Worm (Caenorhabditis elegans) whole organism, young adult: Measurements from ENCODE around the gene pdcd-2.

ENCODE experiments used
- B0019.2 ChIP-seq: fragments of 200-800 bp; sonication (Bioruptor generic); conservative IDR thresholded peaks from 2 replicates; pipeline ENCODE4 v1.3.6; 2022; ENCODE audit warnings: missing genetic modification reagents, missing genetic modification characterization, missing compliant biosample characterization
- B0336.3 ChIP-seq: fragments of 200-800 bp; sonication (Bioruptor generic); IDR thresholded peaks from 2 replicates; pipeline ENCODE4 v1.3.6; 2022; ENCODE audit warnings: missing genetic modification characterization, missing compliant biosample characterization
- D2030.7 ChIP-seq: fragments of 200-800 bp; sonication (Bioruptor generic); IDR thresholded peaks from 2 replicates; pipeline ENCODE4 v1.3.6; 2022; ENCODE audit warnings: missing genetic modification reagents, missing genetic modification characterization, missing compliant biosample characterization
- F10E7.11 ChIP-seq: sonication (generic microtip); optimal IDR thresholded peaks from 2 replicates; lab custom pipeline; 2017; ENCODE audit warnings: mild to moderate bottlenecking, missing genetic modification characterization, moderate library complexity, missing compliant biosample characterization
- F52B5.7 ChIP-seq: sonication (generic microtip); optimal IDR thresholded peaks from 2 replicates; lab custom pipeline; 2016; ENCODE audit warnings: mild to moderate bottlenecking, missing genetic modification characterization, missing compliant biosample characterization
- Y53G8AR.9 ChIP-seq: fragments of 200-800 bp; sonication (Bioruptor generic); conservative IDR thresholded peaks from 2 replicates; pipeline ENCODE4 v1.3.6; 2022; ENCODE audit warnings: missing genetic modification reagents, missing genetic modification characterization, missing compliant biosample characterization
- ZK185.1 ChIP-seq: sonication (generic microtip); optimal IDR thresholded peaks from 2 replicates; lab custom pipeline; 2016; ENCODE audit warnings: mild to moderate bottlenecking, missing genetic modification characterization, missing compliant biosample characterization; ENCODE audit not compliant: poor library complexity, severe bottlenecking
- athp-1 ChIP-seq: sonication (generic microtip); optimal IDR thresholded peaks from 2 replicates; lab custom pipeline; 2017; ENCODE audit warnings: mild to moderate bottlenecking, missing genetic modification characterization, missing compliant biosample characterization
- bed-2 ChIP-seq: fragments of 200-800 bp; sonication (Bioruptor generic); IDR thresholded peaks from 2 replicates; pipeline ENCODE4 v1.3.6; 2022; ENCODE audit warnings: missing genetic modification reagents, missing genetic modification characterization, missing compliant biosample characterization
- ccch-3 ChIP-seq: fragments of 200-800 bp; sonication (Bioruptor generic); optimal IDR thresholded peaks from 2 replicates; lab custom pipeline; 2018; ENCODE audit warnings: mild to moderate bottlenecking, missing genetic modification characterization, missing compliant biosample characterization
- cebp-1 ChIP-seq, 2 experiments: fragments of 200-800 bp in 1 of 2; sonication (Bioruptor generic) in 1 of 2; sonication (generic microtip) in 1 of 2; IDR thresholded peaks in 1 of 2; optimal IDR thresholded peaks in 1 of 2; 2 replicates each; pipeline versions ENCODE4 v1.3.6 to Lab custom; 2017 to 2022; ENCODE audit warnings: missing compliant biosample characterization in 2 of 2, missing genetic modification characterization in 2 of 2, mild to moderate bottlenecking in 1 of 2, missing genetic modification reagents in 1 of 2, moderate library complexity in 1 of 2
- cebp-2 ChIP-seq: fragments of 200-800 bp; sonication (Bioruptor generic); IDR thresholded peaks from 2 replicates; pipeline ENCODE4 v1.3.6; 2022; ENCODE audit warnings: missing genetic modification characterization, missing compliant biosample characterization
- ceh-100 ChIP-seq: fragments of 200-800 bp; sonication (Bioruptor generic); IDR thresholded peaks from 2 replicates; pipeline ENCODE4 v1.3.6; 2022; ENCODE audit warnings: missing genetic modification reagents, missing genetic modification characterization, missing compliant biosample characterization
- ceh-27 ChIP-seq: fragments of 200-800 bp; sonication (Bioruptor generic); optimal IDR thresholded peaks from 2 replicates; lab custom pipeline; 2018; ENCODE audit warnings: mild to moderate bottlenecking, missing genetic modification characterization, moderate library complexity, missing compliant biosample characterization
- ceh-40 ChIP-seq: fragments of 200-800 bp; sonication (Bioruptor generic); IDR thresholded peaks from 2 replicates; pipeline ENCODE4 v1.3.6; 2022; ENCODE audit warnings: missing genetic modification characterization, missing compliant biosample characterization
- ceh-91 ChIP-seq: fragments of 200-800 bp; sonication (Bioruptor generic); IDR thresholded peaks from 2 replicates; pipeline ENCODE4 v1.3.6; 2022; ENCODE audit warnings: missing genetic modification reagents, missing genetic modification characterization, missing compliant biosample characterization
- egrh-3 ChIP-seq: fragments of 200-800 bp; sonication (Bioruptor generic); IDR thresholded peaks from 2 replicates; pipeline ENCODE4 v1.3.6; 2022; ENCODE audit warnings: missing genetic modification reagents, missing genetic modification characterization, missing compliant biosample characterization
- ekl-4 ChIP-seq: fragments of 200-800 bp; sonication (Bioruptor generic); IDR thresholded peaks from 2 replicates; pipeline ENCODE4 v1.3.6; 2022; ENCODE audit warnings: missing genetic modification reagents, missing genetic modification characterization, missing compliant biosample characterization
- hmg-1.2 ChIP-seq: fragments of 200-800 bp; sonication (Bioruptor generic); IDR thresholded peaks from 2 replicates; pipeline ENCODE4 v1.3.6; 2022; ENCODE audit warnings: missing genetic modification reagents, missing genetic modification characterization, missing compliant biosample characterization
- hsf-1 ChIP-seq: fragments of 200-800 bp; sonication (Bioruptor generic); IDR thresholded peaks from 2 replicates; pipeline ENCODE4 v1.3.6; 2022; ENCODE audit warnings: missing genetic modification reagents, missing genetic modification characterization, missing compliant biosample characterization
- lin-26 ChIP-seq: fragments of 200-800 bp; sonication (Bioruptor generic); IDR thresholded peaks from 2 replicates; pipeline ENCODE4 v1.3.6; 2022; ENCODE audit warnings: missing genetic modification reagents, missing genetic modification characterization, missing compliant biosample characterization
- lir-1 ChIP-seq: fragments of 200-800 bp; sonication (Bioruptor generic); conservative IDR thresholded peaks from 2 replicates; pipeline ENCODE4 v1.3.6; 2022; ENCODE audit warnings: missing genetic modification reagents, missing genetic modification characterization, missing compliant biosample characterization
- madf-8 ChIP-seq: fragments of 200-800 bp; sonication (Bioruptor generic); conservative IDR thresholded peaks from 2 replicates; pipeline ENCODE4 v1.3.6; 2022; ENCODE audit warnings: missing genetic modification reagents, missing genetic modification characterization, missing compliant biosample characterization
- mel-28 ChIP-seq: sonication (generic microtip); optimal IDR thresholded peaks from 2 replicates; lab custom pipeline; 2016; ENCODE audit warnings: borderline replicate concordance, mild to moderate bottlenecking, missing genetic modification characterization, missing compliant biosample characterization
- nfya-2 ChIP-seq: fragments of 200-800 bp; sonication (Bioruptor generic); IDR thresholded peaks from 2 replicates; pipeline ENCODE4 v1.3.6; 2022; ENCODE audit warnings: missing genetic modification reagents, missing genetic modification characterization, missing compliant biosample characterization
- nhr-90 ChIP-seq: sonication (generic microtip); optimal IDR thresholded peaks from 2 replicates; lab custom pipeline; 2016; ENCODE audit warnings: missing genotype, mild to moderate bottlenecking, missing genetic modification characterization, missing compliant biosample characterization
- pbrm-1 ChIP-seq: fragments of 200-800 bp; sonication (Bioruptor generic); IDR thresholded peaks from 2 replicates; pipeline ENCODE4 v1.3.6; 2022; ENCODE audit warnings: missing genetic modification reagents, missing genetic modification characterization, missing compliant biosample characterization
- rec-8 ChIP-seq, 2 experiments: sonication (generic microtip); optimal IDR thresholded peaks; 2 replicates each; lab custom pipeline; 2016; ENCODE audit warnings: mild to moderate bottlenecking in 2 of 2, missing genetic modification characterization in 2 of 2, missing genetic modification reagents in 2 of 2, missing genotype in 2 of 2, missing biosample characterization in 1 of 2, missing compliant biosample characterization in 1 of 2, moderate library complexity in 1 of 2
- rpc-1 ChIP-seq, 2 experiments: fragments of 150-350 bp in 1 of 2; sonication (generic microtip) in 1 of 2; optimal IDR thresholded peaks; 2 replicates each; lab custom pipeline; 2014 to 2018; ENCODE audit warnings: missing biosample characterization in 1 of 2, missing genetic modification characterization in 1 of 2, missing genetic modification reagents in 1 of 2, missing genotype in 1 of 2
- sea-2 ChIP-seq: fragments of 200-800 bp; sonication (Bioruptor generic); IDR thresholded peaks from 2 replicates; pipeline ENCODE4 v1.3.6; 2022; ENCODE audit warnings: missing genetic modification characterization, missing compliant biosample characterization
- snpc-1.1 ChIP-seq: sonication (generic microtip); optimal IDR thresholded peaks from 2 replicates; lab custom pipeline; 2017; ENCODE audit warnings: missing genetic modification characterization, mild to moderate bottlenecking, missing compliant biosample characterization, antibody characterized with exemption, moderate library complexity, missing genotype, missing genetic modification reagents; ENCODE audit not compliant: insufficient read depth
- snpc-4 ChIP-seq, 5 experiments: fragments of 150-350 bp in 1 of 5; sonication (generic microtip) in 4 of 5; optimal IDR thresholded peaks; 2 replicates each; lab custom pipeline; 2014 to 2018; ENCODE audit warnings: missing genetic modification characterization in 5 of 5, missing biosample characterization in 3 of 5, antibody characterized with exemption in 2 of 5, mild to moderate bottlenecking in 2 of 5, missing compliant biosample characterization in 2 of 5, missing genotype in 2 of 5, moderate library complexity in 2 of 5, missing genetic modification reagents in 1 of 5
- somi-1 ChIP-seq: fragments of 200-800 bp; sonication (Bioruptor generic); optimal IDR thresholded peaks from 2 replicates; lab custom pipeline; 2018; ENCODE audit warnings: mild to moderate bottlenecking, missing genetic modification characterization, missing compliant biosample characterization
- unc-130 ChIP-seq: sonication (generic microtip); optimal IDR thresholded peaks from 2 replicates; lab custom pipeline; 2016; ENCODE audit warnings: missing genetic modification reagents, missing genetic modification characterization, missing compliant biosample characterization
- ztf-18 ChIP-seq: sonication (generic microtip); optimal IDR thresholded peaks from 2 replicates; lab custom pipeline; 2016; ENCODE audit warnings: missing genotype, mild to moderate bottlenecking, missing genetic modification characterization, missing compliant biosample characterization
- ztf-26 ChIP-seq: sonication (generic microtip); optimal IDR thresholded peaks from 2 replicates; lab custom pipeline; 2017; ENCODE audit warnings: missing genetic modification characterization, missing compliant biosample characterization

The pdcd-2 gene

ce11 chrIII:4449893-4450579, 32.2 kb upstream of the pdcd-2 start, which contains the start of gene ceh-43 (continued):
- peak; percentile 13 for TF ChIP-seq ceh-27
- peak; percentile 64 for TF ChIP-seq rpc-1 (optimal IDR thresholded peaks at IDR 0.05; lab: Kevin White, UChicago)
- peak; percentile 79 for TF ChIP-seq rpc-1 (tag; optimal IDR thresholded peaks at IDR 0.05; lab: Kevin White, UChicago)
- TF ChIP-seq B0019.2 (GFP tag; lab: Robert Waterston, UW), result peak; percentile 57
- peak in 1 of 2 experiments; percentile 11 for TF ChIP-seq rec-8 (tag; optimal IDR thresholded peaks at IDR 0.05; lab: Kevin White, UChicago)
- TF ChIP-seq cebp-2 (GFP tag; lab: Robert Waterston, UW), result no peak
- TF ChIP-seq pbrm-1 (GFP tag; lab: Robert Waterston, UW), result peak; percentile 60
- TF ChIP-seq egrh-3, result no peak
- TF ChIP-seq F52B5.7, result no peak
- no peak for TF ChIP-seq somi-1 (GFP tag; lab: Kevin White, UChicago)
- no peak for TF ChIP-seq Y53G8AR.9 (GFP tag; lab: Robert Waterston, UW)
- no peak for TF ChIP-seq ztf-26 (tag; lab: Kevin White, UChicago)
- no peak for TF ChIP-seq mel-28 (tag; lab: Kevin White, UChicago)
- TF ChIP-seq lir-1 (GFP tag; lab: Robert Waterston, UW), result 0 out of 2 replicates have a peak, but pooled peaks have one; percentile 24
- TF ChIP-seq F10E7.11 (tag; lab: Kevin White, UChicago), result no peak
- TF ChIP-seq sea-2, result no peak
- peak; percentile 60; the same call in 1 of the 2 replicates for TF ChIP-seq D2030.7 (GFP tag; lab: Robert Waterston, UW)
- TF ChIP-seq madf-8 (GFP tag; lab: Robert Waterston, UW), result no peak
- TF ChIP-seq athp-1 (tag; lab: Kevin White, UChicago), result no peak
- TF ChIP-seq hmg-1.2 (GFP tag; lab: Robert Waterston, UW), result peak; percentile 53
- no peak for TF ChIP-seq bed-2 (GFP tag; lab: Robert Waterston, UW)
- peak; percentile 78 for TF ChIP-seq lin-26 (GFP tag; lab: Robert Waterston, UW)
- TF ChIP-seq ZK185.1 (tag; lab: Kevin White, UChicago), result peak; percentile 20
- TF ChIP-seq ceh-100, result peak; percentile 51
- peak; percentile 36 for TF ChIP-seq ztf-18 (tag; lab: Kevin White, UChicago)
- no peak for TF ChIP-seq ccch-3 (GFP tag; lab: Kevin White, UChicago)
- no peak for TF ChIP-seq B0336.3
- no peak for TF ChIP-seq ceh-40 (GFP tag; lab: Robert Waterston, UW)
- TF ChIP-seq unc-130 (GFP tag; lab: Kevin White, UChicago), result no peak
- TF ChIP-seq cebp-1 (GFP tag; IDR thresholded peaks at IDR 0.05; lab: Robert Waterston, UW), result no peak
- peak; percentile 19 for TF ChIP-seq cebp-1 (tag; optimal IDR thresholded peaks at IDR 0.05; lab: Kevin White, UChicago)
- peak; percentile 11 for TF ChIP-seq snpc-4 (GFP tag; optimal IDR thresholded peaks at IDR 0.05; lab: Kevin White, UChicago)
- peak in 1 of 4 experiments; percentile 17 for TF ChIP-seq snpc-4 (tag; optimal IDR thresholded peaks at IDR 0.05; lab: Kevin White, UChicago)
- no peak for TF ChIP-seq nfya-2 (GFP tag; lab: Robert Waterston, UW)
- no peak for TF ChIP-seq hsf-1
- no peak for TF ChIP-seq ekl-4 (GFP tag; lab: Robert Waterston, UW)
- no peak for TF ChIP-seq snpc-1.1 (tag; lab: Kevin White, UChicago)
- 0 out of 2 replicates have a peak, but pooled peaks have one; percentile 25 for TF ChIP-seq ceh-91 (GFP tag; lab: Robert Waterston, UW)
- peak; percentile 11 for TF ChIP-seq nhr-90 (tag; lab: Kevin White, UChicago)
- TF ChIP-seq, all 124 proteins: peak for 31
